Worm (Caenorhabditis elegans) whole organism, L2 larva: ENCODE measurements around the gene Y53G8AR.1.
A peak's percentile ranks its signal among the peaks of the same experiment; 100 is the strongest.

Source experiments
- ceh-82 ChIP-seq: fragments of 150-350 bp; optimal IDR thresholded peaks from 2 replicates; lab custom pipeline; 2014; ENCODE audit warnings: missing biosample characterization, missing genetic modification characterization
- egl-27 ChIP-seq: sonication (generic microtip); optimal IDR thresholded peaks from 3 replicates; lab custom pipeline; 2017; ENCODE audit warnings: missing biosample characterization, missing genetic modification reagents, missing genetic modification characterization
- elt-3 ChIP-seq: sonication (generic microtip); optimal IDR thresholded peaks from 2 replicates; lab custom pipeline; 2017; ENCODE audit warnings: missing biosample characterization, missing genetic modification characterization
- nhr-10 ChIP-seq: sonication (generic microtip); optimal IDR thresholded peaks from 2 replicates; lab custom pipeline; 2017; ENCODE audit warnings: missing biosample characterization, missing genetic modification characterization
- nhr-237 ChIP-seq: fragments of 150-350 bp; optimal IDR thresholded peaks from 2 replicates; lab custom pipeline; 2014; ENCODE audit warnings: missing biosample characterization, missing genetic modification characterization
- peb-1 ChIP-seq: fragments of 150-350 bp; optimal IDR thresholded peaks from 2 replicates; lab custom pipeline; 2014; ENCODE audit warnings: missing biosample characterization, missing genetic modification characterization
- sem-4 ChIP-seq: fragments of 150-350 bp; optimal IDR thresholded peaks from 2 replicates; lab custom pipeline; 2014; ENCODE audit warnings: missing biosample characterization, missing genetic modification reagents, missing genetic modification characterization
- unc-55 ChIP-seq: fragments of 150-350 bp; sonication (generic microtip); optimal IDR thresholded peaks from 3 replicates; lab custom pipeline; 2014; ENCODE audit warnings: missing biosample characterization, missing genetic modification reagents, missing genetic modification characterization
- unc-62 ChIP-seq: fragments of 150-350 bp; optimal IDR thresholded peaks from 2 replicates; lab custom pipeline; 2014; ENCODE audit warnings: missing biosample characterization, missing genetic modification reagents, missing genetic modification characterization

DNA sequence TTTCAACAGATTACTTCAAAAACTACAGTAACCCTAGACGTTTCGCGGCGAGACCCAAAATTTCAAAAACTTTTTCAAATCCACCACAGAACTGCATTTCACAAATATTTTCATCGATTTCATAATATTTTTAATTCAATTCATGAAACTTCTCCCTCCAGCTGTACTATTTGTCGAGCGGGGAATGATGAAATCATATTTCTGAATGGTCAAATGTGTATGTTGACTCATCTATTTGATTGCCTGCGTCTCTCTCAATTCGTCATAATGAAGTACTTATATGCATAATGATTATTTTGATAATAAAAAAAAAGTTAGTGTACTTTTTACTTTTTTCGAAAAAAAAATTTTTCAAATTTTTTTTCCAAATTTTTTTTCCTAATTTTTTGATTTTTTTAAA lies 26.5 kb upstream of the Y53G8AR.1 start:
- peak; percentile 11 for TF ChIP-seq unc-55
- no peak for TF ChIP-seq nhr-10 (tag; lab: Kevin White, UChicago)
- no peak for TF ChIP-seq ceh-82 (tag; lab: Kevin White, UChicago)
- TF ChIP-seq nhr-237 (tag; lab: Kevin White, UChicago), result no peak
- no peak for TF ChIP-seq sem-4 (tag; lab: Kevin White, UChicago)
- no peak for TF ChIP-seq elt-3
- TF ChIP-seq unc-62, result no peak
- TF ChIP-seq egl-27 (tag; lab: Kevin White, UChicago), result no peak
- no peak for TF ChIP-seq peb-1 (tag; lab: Kevin White, UChicago)
